Fruit fly (Drosophila melanogaster): ENCODE results near the gene Gr28b.
A peak's percentile ranks its signal among the peaks of the same experiment; 100 is the strongest.

The Gr28b gene

DNA sequence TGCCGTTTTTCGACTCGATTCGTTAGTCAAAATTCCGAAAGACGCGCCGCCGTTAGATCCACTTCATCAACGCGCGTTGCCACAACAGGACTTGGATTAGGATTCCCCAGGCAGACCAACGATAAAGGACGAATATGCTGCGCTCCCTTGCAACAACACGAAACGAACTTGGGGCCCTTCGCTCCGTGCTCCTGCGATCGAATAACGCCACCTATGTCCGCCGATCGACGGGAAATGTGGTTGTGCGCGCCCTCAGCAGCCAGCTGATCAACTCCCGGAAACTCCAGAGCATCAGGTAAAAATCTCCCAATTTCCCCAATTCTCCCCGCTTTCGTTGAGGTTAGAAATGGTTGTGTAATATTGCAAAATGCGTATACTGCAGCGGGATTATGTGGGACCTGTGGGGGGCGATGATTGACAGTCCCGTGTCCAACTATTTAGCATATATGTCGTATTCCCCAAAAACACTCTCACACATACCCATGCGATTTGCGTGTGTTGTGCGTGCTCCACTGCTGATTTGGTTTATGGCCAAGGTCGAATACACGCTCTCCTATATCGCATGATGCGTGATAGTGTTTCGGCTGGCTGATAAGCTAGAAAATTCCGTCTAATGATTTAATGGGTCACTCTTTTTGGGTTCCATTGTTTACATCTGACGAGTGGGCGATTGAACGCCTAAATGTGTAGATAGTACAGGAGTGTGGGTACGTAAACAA is 34.8 kb downstream of the Gr28b start (continued):
- TF ChIP-seq hb (GFP tag; IDR thresholded peaks at IDR 0.05; ENCODE audit: partially characterized antibody) (no peak), tgo (GFP tag; IDR thresholded peaks at IDR 0.05) (no peak), Gug (GFP tag; IDR thresholded peaks at IDR 0.05) (no peak), Asciz (GFP tag; optimal IDR thresholded peaks at IDR 0.05) (no peak), Hsf (GFP tag; optimal IDR thresholded peaks at IDR 0.05) (no peak), CG11560 (tag; IDR thresholded peaks at IDR 0.05) (no peak), sc (optimal IDR thresholded peaks at IDR 0.05) (no peak), sc (GFP tag; optimal IDR thresholded peaks at IDR 0.05) (no peak), mam (GFP tag; optimal IDR thresholded peaks at IDR 0.05) (no peak), Six4 (GFP tag; optimal IDR thresholded peaks at IDR 0.05) (no peak), Kr (GFP tag; optimal IDR thresholded peaks at IDR 0.05) (no peak), stwl (tag; optimal IDR thresholded peaks at IDR 0.05) (no peak), Eip74EF (GFP tag; optimal IDR thresholded peaks at IDR 0.05) (peak in 1 of 2 experiments; percentile 9), tin (GFP tag; optimal IDR thresholded peaks at IDR 0.05) (no peak), CG2712 (tag; optimal IDR thresholded peaks at IDR 0.05) (no peak), CG12391 (tag; optimal IDR thresholded peaks at IDR 0.05) (no peak), CG13287 (GFP tag; IDR thresholded peaks at IDR 0.05; ENCODE audit: partially characterized antibody) (no peak), zfh1 (GFP tag; IDR thresholded peaks at IDR 0.05) (no peak), oc (tag; optimal IDR thresholded peaks at IDR 0.05) (no peak), CG12071 (GFP tag; optimal IDR thresholded peaks at IDR 0.05) (peak; percentile 17), Med (GFP tag) (peak; percentile 72), CG1832 (GFP tag; optimal IDR thresholded peaks at IDR 0.05) (no peak), CG6813 (GFP tag; optimal IDR thresholded peaks at IDR 0.05) (peak; percentile 59), HLHmδ (GFP tag; optimal IDR thresholded peaks at IDR 0.05) (no peak), CG10543 (GFP tag; optimal IDR thresholded peaks at IDR 0.05) (peak; percentile 61), dysf (GFP tag; IDR thresholded peaks at IDR 0.05) (no peak), CG17328 (GFP tag; IDR thresholded peaks at IDR 0.05) (0 out of 2 replicates have a peak, but pooled peaks have one; percentile 4), CG15514 (GFP tag; optimal IDR thresholded peaks at IDR 0.05) (no peak), Dbx (GFP tag; IDR thresholded peaks at IDR 0.05) (0 out of 3 replicates have a peak, but pooled peaks have one; percentile 7), Hey (tag; optimal IDR thresholded peaks at IDR 0.05) (no peak), br (optimal IDR thresholded peaks at IDR 0.05) (no peak), CG8944 (GFP tag; optimal IDR thresholded peaks at IDR 0.05) (no peak), pfk (GFP tag; optimal IDR thresholded peaks at IDR 0.05) (peak; percentile 35), crp (GFP tag; optimal IDR thresholded peaks at IDR 0.05) (peak in 1 of 2 experiments; percentile 29), cwo (GFP tag; optimal IDR thresholded peaks at IDR 0.05) (peak; percentile 75), CG12236 (GFP tag; optimal IDR thresholded peaks at IDR 0.05) (no peak), CG7839 (tag; optimal IDR thresholded peaks at IDR 0.05) (no peak), stc (GFP tag; IDR thresholded peaks at IDR 0.05) (no peak)

- TF ChIP-seq Dp (GFP tag; optimal IDR thresholded peaks at IDR 0.05) (peak; percentile 49), odd (GFP tag; optimal IDR thresholded peaks at IDR 0.05) (no peak), CG14965 (GFP tag; optimal IDR thresholded peaks at IDR 0.05; ENCODE audit: borderline replicate concordance) (no peak), CG2889 (GFP tag; IDR thresholded peaks at IDR 0.05) (no peak), p53 (GFP tag; optimal IDR thresholded peaks at IDR 0.05) (no peak), NC2α (GFP tag; optimal IDR thresholded peaks at IDR 0.05) (no peak), gt (GFP tag; IDR thresholded peaks at IDR 0.05) (no peak), CG17802 (tag; optimal IDR thresholded peaks at IDR 0.05) (peak; percentile 79), crol (GFP tag; IDR thresholded peaks at IDR 0.05) (no peak), CG34422 (GFP tag; IDR thresholded peaks at IDR 0.05) (peak; percentile 8; the same call in 1 of the 3 replicates), emc (GFP tag; optimal IDR thresholded peaks at IDR 0.05) (no peak), her (GFP tag; optimal IDR thresholded peaks at IDR 0.05) (no peak), CG1024 (GFP tag; IDR thresholded peaks at IDR 0.05) (peak; percentile 53; the same call in 1 of the 2 replicates)
Measured at dm6 chr2L:7426326-7427066, 35.6 kb downstream of the Gr28b start, which contains the start of gene muc. Gene muc, plus strand, starts transcription at chr2L:7426866.
